Fruit fly (Drosophila melanogaster) whole organism, embryonic: Measurements from ENCODE around the gene CG43322.

Experiments used
- CG11398 ChIP-seq: fragments of 200-800 bp; sonication (Bioruptor generic); optimal IDR thresholded peaks from 2 replicates; lab custom pipeline; 2016; ENCODE audit warnings: missing biosample characterization, missing genetic modification characterization
- CG11560 ChIP-seq: fragments of 200-800 bp; sonication (Bioruptor generic); IDR thresholded peaks from 3 replicates; pipeline ENCODE4 v1.3.6; 2022; ENCODE audit warnings: missing biosample characterization, missing genetic modification characterization
- CG12299 ChIP-seq: fragments of 200-800 bp; sonication (Bioruptor generic); optimal IDR thresholded peaks from 2 replicates; lab custom pipeline; 2018; ENCODE audit warnings: missing biosample characterization, mild to moderate bottlenecking, missing genetic modification characterization
- CG14014 ChIP-seq: fragments of 200-800 bp; sonication (Bioruptor generic); IDR thresholded peaks from 2 replicates; pipeline ENCODE4 v1.3.6; 2022; ENCODE audit warnings: missing biosample characterization, missing genetic modification characterization
- CG14050 ChIP-seq: fragments of 200-800 bp; sonication (Bioruptor generic); IDR thresholded peaks from 3 replicates; pipeline ENCODE4 v1.3.6; 2022; ENCODE audit warnings: missing biosample characterization, missing genetic modification characterization
- CG1529 ChIP-seq: fragments of 200-800 bp; sonication (Bioruptor generic); optimal IDR thresholded peaks from 3 replicates; lab custom pipeline; 2018; ENCODE audit warnings: missing biosample characterization, missing genetic modification characterization
- CG1647 ChIP-seq: fragments of 200-800 bp; sonication (Bioruptor generic); optimal IDR thresholded peaks from 3 replicates; lab custom pipeline; 2016; ENCODE audit warnings: missing biosample characterization, missing genetic modification characterization
- CG17361 ChIP-seq: fragments of 200-800 bp; sonication (Bioruptor generic); IDR thresholded peaks from 3 replicates; pipeline ENCODE4 v1.3.6; 2022; ENCODE audit warnings: missing biosample characterization, missing genetic modification characterization
- CG17829 ChIP-seq: fragments of 200-800 bp; optimal IDR thresholded peaks from 2 replicates; lab custom pipeline; 2019; ENCODE audit warnings: missing biosample characterization, mild to moderate bottlenecking, missing genetic modification characterization, moderate library complexity
- CG18599 ChIP-seq: fragments of 200-800 bp; sonication (Bioruptor generic); optimal IDR thresholded peaks from 3 replicates; lab custom pipeline; 2017; ENCODE audit warnings: missing biosample characterization, missing genetic modification characterization, mild to moderate bottlenecking, moderate library complexity, missing genetic modification reagents
- CG31224 ChIP-seq: fragments of 200-800 bp; sonication (Bioruptor generic); IDR thresholded peaks from 2 replicates; pipeline ENCODE4 v1.3.6; 2022; ENCODE audit warnings: missing biosample characterization, missing genetic modification characterization
- CG7556 ChIP-seq: fragments of 200-800 bp; sonication (Bioruptor generic); optimal IDR thresholded peaks from 2 replicates; lab custom pipeline; 2017; ENCODE audit warnings: missing biosample characterization, mild to moderate bottlenecking, missing genetic modification characterization
- CG7839 ChIP-seq: fragments of 200-800 bp; sonication (Bioruptor generic); optimal IDR thresholded peaks from 3 replicates; lab custom pipeline; 2018; ENCODE audit warnings: missing biosample characterization, mild to moderate bottlenecking, missing genetic modification characterization, moderate library complexity
- CG8924 ChIP-seq: fragments of 200-800 bp; optimal IDR thresholded peaks from 3 replicates; lab custom pipeline; 2019; ENCODE audit warnings: missing biosample characterization, mild to moderate bottlenecking, missing genetic modification characterization, moderate library complexity
- CG9437 ChIP-seq: fragments of 200-800 bp; sonication (Bioruptor generic); optimal IDR thresholded peaks from 2 replicates; lab custom pipeline; 2018; ENCODE audit warnings: missing biosample characterization, mild to moderate bottlenecking, missing genetic modification characterization
- CoRest ChIP-seq: fragments of 200-800 bp; sonication (Bioruptor generic); optimal IDR thresholded peaks from 3 replicates; lab custom pipeline; 2018; ENCODE audit warnings: missing biosample characterization, mild to moderate bottlenecking, missing genetic modification characterization, moderate library complexity
- Drgx ChIP-seq: fragments of 200-800 bp; sonication (Bioruptor generic); IDR thresholded peaks from 2 replicates; pipeline ENCODE4 v1.3.6; 2022; ENCODE audit warnings: missing biosample characterization, missing genetic modification characterization
- E2f2 ChIP-seq: fragments of 200-800 bp; sonication (Bioruptor generic); IDR thresholded peaks from 2 replicates; pipeline ENCODE4 v1.3.6; 2022; ENCODE audit warnings: missing biosample characterization, missing genetic modification characterization
- Elba2 ChIP-seq: fragments of 200-800 bp; sonication (Bioruptor generic); optimal IDR thresholded peaks from 3 replicates; lab custom pipeline; 2016; ENCODE audit warnings: missing biosample characterization, missing genetic modification characterization
- GATAe ChIP-seq: fragments of 200-800 bp; sonication (Bioruptor generic); conservative IDR thresholded peaks from 2 replicates; pipeline ENCODE4 v1.3.6; 2022; ENCODE audit warnings: missing biosample characterization, missing genetic modification characterization
- HLH4C ChIP-seq: fragments of 200-800 bp; sonication (Bioruptor generic); IDR thresholded peaks from 3 replicates; pipeline ENCODE4 v1.3.6; 2022; ENCODE audit warnings: missing biosample characterization, missing genetic modification characterization; ENCODE audit not compliant: partially characterized antibody
- Hr78 ChIP-seq, 2 experiments: fragments of 200-800 bp in 1 of 2; fragments of >200 bp in 1 of 2; sonication (Bioruptor generic) in 1 of 2; optimal IDR thresholded peaks; 2 replicates each; lab custom pipeline; 2017 to 2019; ENCODE audit warnings: missing biosample characterization in 2 of 2, missing genetic modification characterization in 2 of 2, mild to moderate bottlenecking in 1 of 2, moderate library complexity in 1 of 2
- Lhr ChIP-seq: fragments of 200-800 bp; sonication (Bioruptor generic); optimal IDR thresholded peaks from 3 replicates; lab custom pipeline; 2017; ENCODE audit warnings: mild to moderate bottlenecking, missing biosample characterization, missing genetic modification reagents, missing genetic modification characterization
- Lpt ChIP-seq: fragments of >200 bp; optimal IDR thresholded peaks from 2 replicates; lab custom pipeline; 2018; ENCODE audit warnings: missing biosample characterization, missing genetic modification characterization
- Neu2 ChIP-seq: fragments of 200-800 bp; sonication (Bioruptor generic); optimal IDR thresholded peaks from 3 replicates; lab custom pipeline; 2016; ENCODE audit warnings: missing biosample characterization, missing genetic modification characterization, borderline replicate concordance
- Sox102F ChIP-seq: fragments of 200-800 bp; sonication (Bioruptor generic); optimal IDR thresholded peaks from 2 replicates; lab custom pipeline; 2018; ENCODE audit warnings: missing biosample characterization, mild to moderate bottlenecking, missing genetic modification characterization, moderate library complexity
- Sry-β ChIP-seq: fragments of 200-800 bp; sonication (Bioruptor generic); optimal IDR thresholded peaks from 2 replicates; lab custom pipeline; 2018; ENCODE audit warnings: missing biosample characterization, mild to moderate bottlenecking, missing genetic modification characterization, moderate library complexity
- Trl ChIP-seq, 3 experiments: fragments of >200 bp in 2 of 3; fragments of 200-800 bp in 1 of 3; sonication (Bioruptor generic) in 1 of 3; optimal IDR thresholded peaks; 2 replicates in 1 of 3; 3 replicates in 2 of 3; lab custom pipeline; 2016 to 2017; ENCODE audit warnings: missing biosample characterization in 1 of 3, missing genetic modification characterization in 1 of 3
- Xbp1 ChIP-seq: fragments of 200-800 bp; sonication (Bioruptor generic); optimal IDR thresholded peaks from 3 replicates; lab custom pipeline; 2016; ENCODE audit warnings: missing biosample characterization, mild to moderate bottlenecking, missing genetic modification characterization
- Xrp1 ChIP-seq: fragments of 200-800 bp; sonication (Bioruptor generic); IDR thresholded peaks from 2 replicates; pipeline ENCODE4 v1.3.6; 2022; ENCODE audit warnings: missing biosample characterization, missing genetic modification characterization
- al ChIP-seq: fragments of 200-800 bp; sonication (Bioruptor generic); IDR thresholded peaks from 2 replicates; pipeline ENCODE4 v1.3.6; 2022; ENCODE audit warnings: missing biosample characterization, missing genetic modification characterization
- ato ChIP-seq: fragments of 200-800 bp; sonication (Bioruptor generic); IDR thresholded peaks from 2 replicates; pipeline ENCODE4 v1.3.6; 2022; ENCODE audit warnings: missing biosample characterization, missing genetic modification characterization; ENCODE audit not compliant: partially characterized antibody
- az2 ChIP-seq: fragments of 200-800 bp; sonication (Bioruptor generic); optimal IDR thresholded peaks from 3 replicates; lab custom pipeline; 2016; ENCODE audit warnings: missing biosample characterization, missing genetic modification characterization
- bbx ChIP-seq: fragments of 200-800 bp; sonication (Bioruptor generic); IDR thresholded peaks from 2 replicates; pipeline ENCODE4 v1.3.6; 2022; ENCODE audit warnings: missing biosample characterization, missing genetic modification characterization; ENCODE audit not compliant: partially characterized antibody
- dimm ChIP-seq: fragments of 200-800 bp; sonication (Bioruptor generic); IDR thresholded peaks from 2 replicates; pipeline ENCODE4 v1.3.6; 2022; ENCODE audit warnings: missing biosample characterization, missing genetic modification characterization
- fd102C ChIP-seq: fragments of 200-800 bp; sonication (Bioruptor generic); optimal IDR thresholded peaks from 2 replicates; lab custom pipeline; 2018; ENCODE audit warnings: missing biosample characterization, mild to moderate bottlenecking, missing genetic modification characterization, moderate library complexity
- gsb ChIP-seq: fragments of 200-800 bp; sonication (Bioruptor generic); IDR thresholded peaks from 2 replicates; pipeline ENCODE4 v1.3.6; 2022; ENCODE audit warnings: missing biosample characterization, missing genetic modification characterization
- ind ChIP-seq: fragments of 200-800 bp; sonication (Bioruptor generic); optimal IDR thresholded peaks from 3 replicates; lab custom pipeline; 2016; ENCODE audit warnings: missing biosample characterization, missing genetic modification characterization
- jumu ChIP-seq: fragments of 200-800 bp; sonication (Bioruptor generic); optimal IDR thresholded peaks from 3 replicates; lab custom pipeline; 2016; ENCODE audit warnings: missing biosample characterization, missing genetic modification characterization
- nau ChIP-seq: fragments of 200-800 bp; sonication (Bioruptor generic); optimal IDR thresholded peaks from 3 replicates; lab custom pipeline; 2017; ENCODE audit warnings: missing biosample characterization, mild to moderate bottlenecking, missing genetic modification characterization, missing genetic modification reagents
- otp ChIP-seq: fragments of 200-800 bp; sonication (Bioruptor generic); IDR thresholded peaks from 3 replicates; pipeline ENCODE4, ENCODE4 v1.3.6; 2022; ENCODE audit warnings: missing biosample characterization, missing genetic modification characterization
- pzg ChIP-seq: fragments of 200-800 bp; sonication (Bioruptor generic); optimal IDR thresholded peaks from 3 replicates; lab custom pipeline; 2018; ENCODE audit warnings: missing biosample characterization, mild to moderate bottlenecking, missing genetic modification characterization, moderate library complexity
- row ChIP-seq: fragments of 200-800 bp; sonication (Bioruptor generic); IDR thresholded peaks from 3 replicates; pipeline ENCODE4 v1.3.6; 2022; ENCODE audit warnings: missing biosample characterization, missing genetic modification characterization
- sima ChIP-seq: fragments of 200-800 bp; sonication (Bioruptor generic); optimal IDR thresholded peaks from 2 replicates; lab custom pipeline; 2016; ENCODE audit warnings: missing biosample characterization, missing genetic modification characterization
- slbo ChIP-seq: fragments of 200-800 bp; sonication (Bioruptor generic); IDR thresholded peaks from 2 replicates; pipeline ENCODE4 v1.3.6; 2022; ENCODE audit warnings: missing biosample characterization, missing genetic modification characterization
- trem ChIP-seq: fragments of 200-800 bp; optimal IDR thresholded peaks from 3 replicates; lab custom pipeline; 2019; ENCODE audit warnings: missing biosample characterization, mild to moderate bottlenecking, missing genetic modification characterization, moderate library complexity
- twi ChIP-seq: fragments of 200-800 bp; optimal IDR thresholded peaks from 2 replicates; lab custom pipeline; 2019; ENCODE audit warnings: missing biosample characterization, mild to moderate bottlenecking, missing genetic modification characterization, moderate library complexity
- unpg ChIP-seq: fragments of 200-800 bp; sonication (Bioruptor generic); optimal IDR thresholded peaks from 3 replicates; lab custom pipeline; 2018; ENCODE audit warnings: missing biosample characterization, mild to moderate bottlenecking, missing genetic modification characterization, moderate library complexity
- wek ChIP-seq: fragments of 200-800 bp; sonication (Bioruptor generic); optimal IDR thresholded peaks from 3 replicates; lab custom pipeline; 2018; ENCODE audit warnings: missing biosample characterization, mild to moderate bottlenecking, missing genetic modification characterization, moderate library complexity
- zf30C ChIP-seq: fragments of 200-800 bp; sonication (Bioruptor generic); optimal IDR thresholded peaks from 3 replicates; lab custom pipeline; 2018; ENCODE audit warnings: missing biosample characterization, mild to moderate bottlenecking, missing genetic modification characterization

CG43322 gene

dm6 chr2L:6967422-6968012 is 45.7 kb upstream of the CG43322 start, which contains the start of gene Sumo (continued):
- TF ChIP-seq CG1647 (GFP tag; lab: Kevin White, UChicago) (no peak), Trl (optimal IDR thresholded peaks at IDR 0.05; lab: Kevin White, UChicago) (no peak), Trl (GFP tag; optimal IDR thresholded peaks at IDR 0.05; lab: Kevin White, UChicago) (no peak), pzg (GFP tag; lab: Kevin White, UChicago) (peak; percentile 79), ato (GFP tag; lab: Robert Waterston, UW) (peak; percentile 100), Sry-β (peak; percentile 40), CG31224 (GFP tag; lab: Robert Waterston, UW) (no peak), CG7839 (tag; lab: Kevin White, UChicago) (peak; percentile 13), CG18599 (GFP tag; lab: Kevin White, UChicago) (no peak), E2f2 (GFP tag; lab: Robert Waterston, UW) (no peak), Hr78 (GFP tag; optimal IDR thresholded peaks at IDR 0.05; lab: Kevin White, UChicago) (no peak), wek (no peak), GATAe (GFP tag; lab: Robert Waterston, UW) (no peak), nau (GFP tag; lab: Kevin White, UChicago) (no peak), CG1529 (GFP tag; lab: Kevin White, UChicago) (no peak), ind (GFP tag; lab: Kevin White, UChicago) (no peak), Xrp1 (no peak), CG11398 (GFP tag; lab: Kevin White, UChicago) (no peak), sima (GFP tag; lab: Kevin White, UChicago) (no peak), Lpt (no peak), slbo (peak; percentile 53), trem (tag; lab: Kevin White, UChicago) (peak; percentile 66), twi (tag; lab: Kevin White, UChicago) (peak; percentile 1), CG12299 (tag; lab: Kevin White, UChicago) (no peak), Lhr (GFP tag; lab: Kevin White, UChicago) (peak; percentile 15), CG14014 (no peak), Elba2 (no peak), jumu (no peak), Drgx (GFP tag; lab: Robert Waterston, UW) (no peak), otp (GFP tag; lab: Robert Waterston, UW) (no peak), HLH4C (GFP tag; lab: Robert Waterston, UW) (peak; percentile 97), dimm (GFP tag; lab: Robert Waterston, UW) (no peak), Xbp1 (no peak), bbx (GFP tag; lab: Robert Waterston, UW) (peak; percentile 100), gsb (peak; percentile 5; the same call in 1 of the 2 replicates), CG17361 (GFP tag; lab: Robert Waterston, UW) (no peak; the same call in 1 of the 3 replicates), CoRest (tag; lab: Kevin White, UChicago) (peak; percentile 35), CG9437 (no peak), Sox102F (peak; percentile 15), CG14050 (GFP tag; lab: Robert Waterston, UW) (no peak), fd102C (GFP tag; lab: Kevin White, UChicago) (no peak), az2 (GFP tag; lab: Kevin White, UChicago) (peak; percentile 9), unpg (GFP tag; lab: Kevin White, UChicago) (no peak), Neu2 (GFP tag; lab: Kevin White, UChicago) (no peak), zf30C (GFP tag; lab: Kevin White, UChicago) (no peak), CG17829 (tag; lab: Kevin White, UChicago) (peak; percentile 32), CG8924 (tag; lab: Kevin White, UChicago) (no peak), CG11560 (tag; lab: Robert Waterston, UW) (peak; percentile 16; the same call in 1 of the 3 replicates), row (peak; percentile 93), CG7556 (no peak), al (GFP tag; lab: Robert Waterston, UW) (no peak)
